Worm (Caenorhabditis elegans) whole organism, mixed stage, embryonic: ENCODE data around the gene srh-248.
"Not testable (repeated sequence)": the region's sequence is repeated elsewhere in the genome, so short reads cannot be mapped to it uniquely, and the experiment has no call there.

Experiments
- M03D4.4 ChIP-seq: sonication (generic microtip); optimal IDR thresholded peaks from 2 replicates; lab custom pipeline; 2017; ENCODE audit warnings: mild to moderate bottlenecking, missing genetic modification characterization, missing compliant biosample characterization
- bed-3 ChIP-seq: fragments of 200-800 bp; sonication (Bioruptor generic); optimal IDR thresholded peaks from 3 replicates; lab custom pipeline; 2018; ENCODE audit warnings: mild to moderate bottlenecking, missing genetic modification characterization, moderate library complexity, missing compliant biosample characterization
- blmp-1 ChIP-seq: fragments of 150-350 bp; optimal IDR thresholded peaks from 2 replicates; lab custom pipeline; 2014; ENCODE audit warnings: missing biosample characterization, missing genetic modification characterization
- ceh-39 ChIP-seq: fragments of 150-350 bp; optimal IDR thresholded peaks from 2 replicates; lab custom pipeline; 2014; ENCODE audit warnings: missing biosample characterization, missing genetic modification characterization
- ceh-43 ChIP-seq: fragments of 200-800 bp; sonication (Bioruptor generic); optimal IDR thresholded peaks from 2 replicates; lab custom pipeline; 2018; ENCODE audit warnings: mild to moderate bottlenecking, missing genetic modification characterization, moderate library complexity, missing compliant biosample characterization
- ceh-83 ChIP-seq: fragments of 200-800 bp; sonication (Bioruptor generic); optimal IDR thresholded peaks from 2 replicates; lab custom pipeline; 2018; ENCODE audit warnings: mild to moderate bottlenecking, missing genetic modification characterization, missing compliant biosample characterization
- ces-1 ChIP-seq: fragments of 150-350 bp; optimal IDR thresholded peaks from 2 replicates; lab custom pipeline; 2014; ENCODE audit warnings: missing biosample characterization, missing genetic modification reagents, missing genetic modification characterization
- cnd-1 ChIP-seq: fragments of 200-800 bp; sonication (Bioruptor generic); optimal IDR thresholded peaks from 2 replicates; lab custom pipeline; 2018; ENCODE audit warnings: mild to moderate bottlenecking, missing genetic modification characterization, missing compliant biosample characterization
- drap-1 ChIP-seq: fragments of 200-800 bp; sonication (Bioruptor generic); optimal IDR thresholded peaks from 3 replicates; lab custom pipeline; 2018; ENCODE audit warnings: mild to moderate bottlenecking, missing genetic modification characterization, missing compliant biosample characterization
- elt-1 ChIP-seq: sonication (generic microtip); optimal IDR thresholded peaks from 2 replicates; lab custom pipeline; 2017; ENCODE audit warnings: missing genetic modification characterization, mild to moderate bottlenecking, missing compliant biosample characterization, antibody characterized with exemption, moderate library complexity, borderline replicate concordance; ENCODE audit not compliant: insufficient read depth
- flh-1 ChIP-seq: fragments of 200-800 bp; sonication (Bioruptor generic); optimal IDR thresholded peaks from 2 replicates; lab custom pipeline; 2018; ENCODE audit warnings: mild to moderate bottlenecking, missing genetic modification characterization, moderate library complexity, missing compliant biosample characterization
- ham-2 ChIP-seq: fragments of 200-800 bp; sonication (Bioruptor generic); optimal IDR thresholded peaks from 2 replicates; lab custom pipeline; 2018; ENCODE audit warnings: mild to moderate bottlenecking, missing genetic modification characterization, missing compliant biosample characterization
- hlh-1 ChIP-seq: fragments of 150-350 bp; optimal IDR thresholded peaks from 2 replicates; lab custom pipeline; 2014; ENCODE audit warnings: missing biosample characterization, missing genetic modification reagents, missing genetic modification characterization
- lin-13 ChIP-seq: fragments of 150-350 bp; optimal IDR thresholded peaks from 2 replicates; lab custom pipeline; 2014; ENCODE audit warnings: missing biosample characterization, missing genetic modification characterization
- lsy-2 ChIP-seq: fragments of 150-350 bp; optimal IDR thresholded peaks from 2 replicates; lab custom pipeline; 2014; ENCODE audit warnings: missing biosample characterization, missing genetic modification characterization
- mab-5 ChIP-seq: fragments of 150-350 bp; optimal IDR thresholded peaks from 2 replicates; lab custom pipeline; 2014; ENCODE audit warnings: missing biosample characterization, missing genetic modification characterization
- mep-1 ChIP-seq: fragments of 150-350 bp; optimal IDR thresholded peaks from 2 replicates; lab custom pipeline; 2017; ENCODE audit warnings: missing biosample characterization, missing genetic modification reagents, missing genetic modification characterization, inconsistent platforms
- nhr-2 ChIP-seq: fragments of 150-350 bp; optimal IDR thresholded peaks from 2 replicates; lab custom pipeline; 2014; ENCODE audit warnings: missing biosample characterization, missing genetic modification characterization
- nhr-28 ChIP-seq: fragments of 150-350 bp; optimal IDR thresholded peaks from 2 replicates; lab custom pipeline; 2014; ENCODE audit warnings: missing biosample characterization, missing genetic modification characterization
- pha-4 ChIP-seq: fragments of 150-350 bp; optimal IDR thresholded peaks from 2 replicates; lab custom pipeline; 2018; ENCODE audit warnings: missing biosample characterization, missing genetic modification reagents, missing genetic modification characterization
- sem-2 ChIP-seq: fragments of 200-800 bp; sonication (Bioruptor generic); optimal IDR thresholded peaks from 2 replicates; lab custom pipeline; 2018; ENCODE audit warnings: mild to moderate bottlenecking, missing genetic modification characterization, missing compliant biosample characterization
- sptf-1 ChIP-seq: sonication (generic microtip); optimal IDR thresholded peaks from 2 replicates; lab custom pipeline; 2017; ENCODE audit warnings: mild to moderate bottlenecking, missing genetic modification characterization, moderate library complexity, missing compliant biosample characterization
- tbx-8 ChIP-seq: fragments of 200-800 bp; sonication (Bioruptor generic); optimal IDR thresholded peaks from 2 replicates; lab custom pipeline; 2018; ENCODE audit warnings: mild to moderate bottlenecking, missing genetic modification characterization, moderate library complexity, missing compliant biosample characterization
- unc-120 ChIP-seq: sonication (generic microtip); optimal IDR thresholded peaks from 2 replicates; lab custom pipeline; 2017; ENCODE audit warnings: missing genetic modification characterization, missing compliant biosample characterization; ENCODE audit not compliant: poor library complexity, severe bottlenecking
- unc-39 ChIP-seq: fragments of 150-350 bp; optimal IDR thresholded peaks from 2 replicates; lab custom pipeline; 2014; ENCODE audit warnings: missing biosample characterization, missing genetic modification characterization
- unc-62 ChIP-seq: fragments of 150-350 bp; optimal IDR thresholded peaks from 2 replicates; lab custom pipeline; 2014; ENCODE audit warnings: missing biosample characterization, missing genetic modification reagents, missing genetic modification characterization
- zip-8 ChIP-seq: fragments of 150-350 bp; optimal IDR thresholded peaks from 2 replicates; lab custom pipeline; 2014; ENCODE audit warnings: missing biosample characterization, missing genetic modification characterization

srh-248 gene

DNA sequence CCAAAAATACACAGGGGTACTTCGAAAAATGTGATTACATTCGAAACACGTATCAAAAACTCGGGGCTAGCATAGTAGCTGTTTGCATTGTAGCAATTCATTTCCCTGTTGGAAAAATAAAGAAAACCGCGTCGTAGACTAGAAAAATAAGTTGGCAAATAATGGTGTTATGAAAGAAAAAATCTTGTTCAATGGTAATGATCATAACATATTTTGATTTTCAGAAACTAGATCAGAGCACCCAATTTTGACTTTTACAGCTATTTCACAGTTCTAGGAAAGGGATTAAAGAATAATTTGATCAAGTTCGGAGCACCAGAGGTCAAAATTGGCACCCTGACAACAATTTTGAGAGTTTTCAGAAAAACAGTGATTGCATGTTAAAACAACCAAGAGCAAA lies at the start of gene srh-248:
TSS of gene srh-248 (minus strand) at position 101 of the 400 bp plus-strand sequence.
- not testable (repeated sequence) for TF ChIP-seq ces-1; zip-8 (tag; lab: Kevin White, UChicago); unc-120 (tag; lab: Kevin White, UChicago)

ce11 chrV:2999736-3000135 lies 44.5 kb upstream of the srh-248 start, which contains the start of gene srw-119:
srw-119 (minus strand) TSS chrV:2999836.
- TF ChIP-seq pha-4 (tag; lab: Kevin White, UChicago), result no peak
- TF ChIP-seq blmp-1, result no peak
- TF ChIP-seq M03D4.4 (tag; lab: Kevin White, UChicago), result no peak
- no peak for TF ChIP-seq nhr-28 (tag; lab: Kevin White, UChicago)
- no peak for TF ChIP-seq sem-2 (GFP tag; lab: Kevin White, UChicago)
- no peak for TF ChIP-seq hlh-1
- TF ChIP-seq nhr-2, result no peak
- TF ChIP-seq, all 35 proteins: peak for 0

DNA sequence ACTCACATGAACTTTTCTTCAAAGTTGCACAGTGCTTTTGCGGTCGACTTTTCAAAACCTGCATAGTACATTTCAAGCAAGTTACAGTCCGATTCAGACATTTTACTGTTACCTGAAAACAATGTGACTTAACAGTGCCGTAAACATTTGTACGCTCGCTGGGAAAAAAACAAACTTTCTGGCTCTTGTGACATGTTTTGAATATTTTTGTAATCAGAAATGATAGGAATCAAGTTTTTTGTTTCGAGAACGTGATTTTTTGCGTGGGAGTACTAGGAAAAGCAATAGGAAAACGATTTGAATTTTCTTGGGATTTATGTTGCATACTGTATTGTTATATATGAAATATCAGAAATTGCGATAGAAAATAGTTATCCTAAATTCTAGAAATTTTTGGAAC lies 40.9 kb upstream of the srh-248 start, which contains the start of gene srw-120:
TSS of gene srw-120 (minus strand) at position 101 of the 400 bp plus-strand sequence.
- TF ChIP-seq mab-5 (tag; lab: Kevin White, UChicago), result no peak
- no peak for TF ChIP-seq drap-1
- TF ChIP-seq unc-39 (tag; lab: Kevin White, UChicago), result no peak
- no peak for TF ChIP-seq nhr-28 (tag; lab: Kevin White, UChicago)
- no peak for TF ChIP-seq sem-2 (GFP tag; lab: Kevin White, UChicago)
- no peak for TF ChIP-seq ceh-43 (GFP tag; lab: Kevin White, UChicago)
- TF ChIP-seq unc-120 (tag; lab: Kevin White, UChicago), result no peak

- TF ChIP-seq unc-120 (tag; lab: Kevin White, UChicago) (no peak), unc-62 (GFP tag; lab: Kevin White, UChicago) (no peak), lin-13 (no peak), mab-5 (tag; lab: Kevin White, UChicago) (no peak), zip-8 (tag; lab: Kevin White, UChicago) (no peak), flh-1 (no peak), unc-39 (tag; lab: Kevin White, UChicago) (no peak), hlh-1 (no peak), pha-4 (tag; lab: Kevin White, UChicago) (no peak), sem-2 (GFP tag; lab: Kevin White, UChicago) (no peak), ham-2 (GFP tag; lab: Kevin White, UChicago) (no peak), sptf-1 (tag; lab: Kevin White, UChicago) (no peak), M03D4.4 (tag; lab: Kevin White, UChicago) (no peak), lsy-2 (tag; lab: Kevin White, UChicago) (no peak), blmp-1 (no peak), bed-3 (GFP tag; lab: Kevin White, UChicago) (no peak), ceh-83 (GFP tag; lab: Kevin White, UChicago) (no peak)
- TF ChIP-seq, all 35 proteins: peak for 0
These were observed 38.6 kb upstream of the srh-248 start, which contains the start of gene srw-115 for ce11 chrV:2993816-2994215. srw-115 (minus strand) TSS chrV:2993916.

DNA sequence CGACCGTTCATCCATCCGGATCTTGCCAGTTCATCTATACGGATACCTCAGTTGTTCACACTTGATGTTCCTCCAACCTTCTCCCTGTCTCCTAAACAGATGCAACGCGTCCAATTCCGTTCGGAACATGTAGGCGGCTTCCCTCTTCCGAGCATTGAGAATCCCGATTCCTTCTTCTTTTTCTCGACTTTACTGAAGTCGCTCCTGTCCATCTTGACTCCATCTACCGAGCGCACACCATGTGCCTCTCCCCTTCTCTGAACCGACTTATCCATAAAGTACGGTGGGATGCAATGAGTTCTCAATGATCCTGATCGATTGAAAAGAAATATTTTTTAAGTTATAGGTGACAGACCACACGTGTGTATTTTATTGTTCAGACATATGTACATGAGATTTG lies 36.8 kb upstream of the srh-248 start:
- TF ChIP-seq ces-1, result no peak
- TF ChIP-seq nhr-2, result no peak
- no peak for TF ChIP-seq ham-2 (GFP tag; lab: Kevin White, UChicago)
- no peak for TF ChIP-seq unc-39 (tag; lab: Kevin White, UChicago)
- no peak for TF ChIP-seq bed-3 (GFP tag; lab: Kevin White, UChicago)
- TF ChIP-seq hlh-1, result no peak
- TF ChIP-seq lin-13, result no peak
- TF ChIP-seq lsy-2 (tag; lab: Kevin White, UChicago), result no peak
- no peak for TF ChIP-seq ceh-39 (tag; lab: Kevin White, UChicago)
- TF ChIP-seq tbx-8 (GFP tag; lab: Kevin White, UChicago), result no peak
- no peak for TF ChIP-seq mep-1 (tag; lab: Kevin White, UChicago)
- TF ChIP-seq drap-1, result no peak
- TF ChIP-seq blmp-1, result no peak
- TF ChIP-seq, all 35 proteins: peak for 0

DNA sequence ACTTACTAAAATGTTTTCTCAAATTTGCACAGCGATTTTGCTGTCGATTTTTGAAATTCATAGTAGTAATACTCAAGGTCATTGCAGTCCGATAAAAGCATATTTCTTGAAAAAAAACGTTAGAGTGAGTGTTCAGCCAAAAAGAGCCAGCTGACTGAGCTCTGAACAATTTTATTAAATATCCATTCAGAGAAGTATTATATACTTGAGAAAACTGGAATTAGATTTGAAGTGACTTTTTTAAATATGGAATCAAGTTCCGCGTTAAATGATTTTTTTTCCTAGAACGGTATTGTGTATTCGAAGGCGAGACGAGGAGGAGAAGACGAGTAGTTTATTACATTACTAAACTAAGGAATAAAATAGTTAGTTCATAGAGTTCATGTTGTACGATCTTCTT lies 36.2 kb upstream of the srh-248 start, which contains the start of gene srw-121:
TSS of gene srw-121 (minus strand) at position 101 of the 400 bp plus-strand sequence.
- TF ChIP-seq ceh-39 (tag; lab: Kevin White, UChicago), result no peak
- no peak for TF ChIP-seq hlh-1
- no peak for TF ChIP-seq elt-1 (tag; lab: Kevin White, UChicago)
- no peak for TF ChIP-seq ceh-43 (GFP tag; lab: Kevin White, UChicago)
- TF ChIP-seq mep-1 (tag; lab: Kevin White, UChicago), result no peak
- no peak for TF ChIP-seq cnd-1 (tag; lab: Kevin White, UChicago)
- no peak for TF ChIP-seq blmp-1
- no peak for TF ChIP-seq nhr-2
